Fruit fly (Drosophila melanogaster) whole organism, embryonic: ENCODE measurements around the gene Edg91.
A peak's percentile ranks its signal among the peaks of the same experiment; 100 is the strongest.

Source experiments
- ATbp ChIP-seq: fragments of 200-800 bp; sonication (Bioruptor generic); optimal IDR thresholded peaks from 2 replicates; lab custom pipeline; 2017; ENCODE audit warnings: missing biosample characterization, mild to moderate bottlenecking, missing genetic modification characterization, missing genetic modification reagents
- Ada2b ChIP-seq: fragments of 200-800 bp; sonication (Bioruptor generic); IDR thresholded peaks from 2 replicates; pipeline ENCODE4 v1.3.6; 2022; ENCODE audit warnings: missing biosample characterization, missing genetic modification characterization
- Aef1 ChIP-seq: fragments of 200-800 bp; sonication (Bioruptor generic); IDR thresholded peaks from 3 replicates; pipeline ENCODE4 v1.3.6; 2022; ENCODE audit warnings: missing biosample characterization, missing genetic modification characterization
- CG11085 ChIP-seq: fragments of 200-800 bp; sonication (Bioruptor generic); IDR thresholded peaks from 2 replicates; pipeline ENCODE4 v1.3.6; 2022; ENCODE audit warnings: missing biosample characterization, missing genetic modification characterization
- CG11247 ChIP-seq: fragments of 200-800 bp; sonication (Bioruptor generic); IDR thresholded peaks from 2 replicates; pipeline ENCODE4 v1.3.6; 2022; ENCODE audit warnings: missing biosample characterization, missing genetic modification characterization
- CG11504 ChIP-seq: fragments of 200-800 bp; sonication (Bioruptor generic); optimal IDR thresholded peaks from 3 replicates; lab custom pipeline; 2019; ENCODE audit warnings: missing biosample characterization, mild to moderate bottlenecking, missing genetic modification characterization, moderate library complexity
- CG14050 ChIP-seq: fragments of 200-800 bp; sonication (Bioruptor generic); IDR thresholded peaks from 3 replicates; pipeline ENCODE4 v1.3.6; 2022; ENCODE audit warnings: missing biosample characterization, missing genetic modification characterization
- CG15601 ChIP-seq: fragments of 200-800 bp; sonication (Bioruptor generic); optimal IDR thresholded peaks from 3 replicates; lab custom pipeline; 2019; ENCODE audit warnings: missing biosample characterization, mild to moderate bottlenecking, missing genetic modification characterization, moderate library complexity
- CG1647 ChIP-seq: fragments of 200-800 bp; sonication (Bioruptor generic); optimal IDR thresholded peaks from 3 replicates; lab custom pipeline; 2016; ENCODE audit warnings: missing biosample characterization, missing genetic modification characterization
- CG16863 ChIP-seq: fragments of 200-800 bp; sonication (Bioruptor generic); optimal IDR thresholded peaks from 3 replicates; lab custom pipeline; 2016; ENCODE audit warnings: missing biosample characterization, missing genetic modification characterization
- CG18262 ChIP-seq: fragments of 200-800 bp; optimal IDR thresholded peaks from 3 replicates; lab custom pipeline; 2019; ENCODE audit warnings: missing biosample characterization, mild to moderate bottlenecking, missing genetic modification characterization, moderate library complexity
- CG1832 ChIP-seq: fragments of 200-800 bp; sonication (Bioruptor generic); optimal IDR thresholded peaks from 2 replicates; lab custom pipeline; 2017; ENCODE audit warnings: missing biosample characterization, mild to moderate bottlenecking, missing genetic modification characterization, inconsistent platforms
- CG2199 ChIP-seq: fragments of 200-800 bp; sonication (Bioruptor generic); IDR thresholded peaks from 3 replicates; pipeline ENCODE4 v1.3.6; 2022; ENCODE audit warnings: missing biosample characterization, missing genetic modification characterization
- CG3163 ChIP-seq: fragments of 200-800 bp; sonication (Bioruptor generic); optimal IDR thresholded peaks from 3 replicates; lab custom pipeline; 2016; ENCODE audit warnings: missing biosample characterization, missing genetic modification characterization
- CG4360 ChIP-seq: fragments of 200-800 bp; sonication (Bioruptor generic); IDR thresholded peaks from 2 replicates; pipeline ENCODE4 v1.3.6; 2022; ENCODE audit warnings: missing biosample characterization, missing genetic modification characterization
- CG5953 ChIP-seq: fragments of 200-800 bp; sonication (Bioruptor generic); IDR thresholded peaks from 2 replicates; pipeline ENCODE4 v1.3.6; 2022; ENCODE audit warnings: missing biosample characterization, missing genetic modification characterization
- CG6689 ChIP-seq: fragments of 200-800 bp; sonication (Bioruptor generic); IDR thresholded peaks from 2 replicates; pipeline ENCODE4 v1.3.6; 2022; ENCODE audit warnings: missing biosample characterization, missing genetic modification characterization
- CTCF ChIP-seq: fragments of 200-800 bp; sonication (Bioruptor generic); optimal IDR thresholded peaks from 2 replicates; lab custom pipeline; 2017; ENCODE audit warnings: missing biosample characterization, mild to moderate bottlenecking, missing genetic modification characterization, moderate library complexity
- Dfd ChIP-seq, 2 experiments: fragments of >200 bp; optimal IDR thresholded peaks; 2 replicates each; lab custom pipeline; 2017; ENCODE audit warnings: missing biosample characterization in 2 of 2, missing genetic modification characterization in 2 of 2
- Dll ChIP-seq: fragments of 200-800 bp; sonication (Bioruptor generic); IDR thresholded peaks from 4 replicates; pipeline ENCODE4 v1.3.6; 2022; ENCODE audit warnings: missing biosample characterization, missing genetic modification characterization; ENCODE audit not compliant: partially characterized antibody
- E2f1 ChIP-seq: fragments of 200-800 bp; sonication (Bioruptor generic); IDR thresholded peaks from 2 replicates; pipeline ENCODE4 v1.3.6; 2022; ENCODE audit warnings: missing biosample characterization, missing genetic modification characterization
- H15 ChIP-seq: fragments of 200-800 bp; sonication (Bioruptor generic); IDR thresholded peaks from 3 replicates; pipeline ENCODE4 v1.3.6; 2022; ENCODE audit warnings: missing biosample characterization, missing genetic modification characterization
- Hr3 ChIP-seq: fragments of 200-800 bp; sonication (Bioruptor generic); optimal IDR thresholded peaks from 3 replicates; lab custom pipeline; 2016; ENCODE audit warnings: missing biosample characterization, missing genetic modification characterization
- Lhr ChIP-seq: fragments of 200-800 bp; sonication (Bioruptor generic); optimal IDR thresholded peaks from 3 replicates; lab custom pipeline; 2017; ENCODE audit warnings: mild to moderate bottlenecking, missing biosample characterization, missing genetic modification reagents, missing genetic modification characterization
- Meics ChIP-seq: fragments of 200-800 bp; sonication (Bioruptor generic); optimal IDR thresholded peaks from 2 replicates; lab custom pipeline; 2017; ENCODE audit warnings: missing biosample characterization, mild to moderate bottlenecking, missing genetic modification characterization
- Nf-YB ChIP-seq: fragments of 200-800 bp; sonication (Bioruptor generic); optimal IDR thresholded peaks from 3 replicates; lab custom pipeline; 2019; ENCODE audit warnings: missing biosample characterization, mild to moderate bottlenecking, missing genetic modification characterization, moderate library complexity
- Nf-YC ChIP-seq: fragments of 200-800 bp; optimal IDR thresholded peaks from 3 replicates; lab custom pipeline; 2019; ENCODE audit warnings: missing biosample characterization, mild to moderate bottlenecking, missing genetic modification characterization, moderate library complexity
- Pdp1 ChIP-seq, 2 experiments: fragments of 200-800 bp; sonication (Bioruptor generic); optimal IDR thresholded peaks; 3 replicates each; lab custom pipeline; 2016; ENCODE audit warnings: missing biosample characterization in 2 of 2, missing genetic modification characterization in 2 of 2, mild to moderate bottlenecking in 1 of 2, moderate library complexity in 1 of 2
- Trl ChIP-seq, 3 experiments: fragments of >200 bp in 2 of 3; fragments of 200-800 bp in 1 of 3; sonication (Bioruptor generic) in 1 of 3; optimal IDR thresholded peaks; 2 replicates in 1 of 3; 3 replicates in 2 of 3; lab custom pipeline; 2016 to 2017; ENCODE audit warnings: missing biosample characterization in 1 of 3, missing genetic modification characterization in 1 of 3
- YL-1 ChIP-seq: fragments of 200-800 bp; sonication (Bioruptor generic); optimal IDR thresholded peaks from 3 replicates; lab custom pipeline; 2017; ENCODE audit warnings: missing biosample characterization, mild to moderate bottlenecking, missing genetic modification characterization
- abd-A ChIP-seq: fragments of 200-800 bp; sonication (Bioruptor generic); optimal IDR thresholded peaks from 3 replicates; lab custom pipeline; 2019; ENCODE audit warnings: missing biosample characterization, mild to moderate bottlenecking, missing genetic modification characterization, moderate library complexity
- bigmax ChIP-seq: fragments of 200-800 bp; sonication (Bioruptor generic); optimal IDR thresholded peaks from 2 replicates; lab custom pipeline; 2018; ENCODE audit warnings: missing biosample characterization, mild to moderate bottlenecking, missing genetic modification characterization
- cg ChIP-seq: fragments of 200-800 bp; sonication (Bioruptor generic); optimal IDR thresholded peaks from 3 replicates; lab custom pipeline; 2019; ENCODE audit warnings: missing biosample characterization, mild to moderate bottlenecking, missing genetic modification characterization, moderate library complexity
- da ChIP-seq: fragments of 200-800 bp; sonication (Bioruptor generic); optimal IDR thresholded peaks from 2 replicates; lab custom pipeline; 2016; ENCODE audit warnings: missing biosample characterization, missing genetic modification characterization
- ewg ChIP-seq: fragments of 200-800 bp; sonication (Bioruptor generic); optimal IDR thresholded peaks from 3 replicates; lab custom pipeline; 2017; ENCODE audit warnings: mild to moderate bottlenecking, missing biosample characterization, missing genetic modification reagents, missing genetic modification characterization
- exex ChIP-seq: fragments of 200-800 bp; sonication (Bioruptor generic); optimal IDR thresholded peaks from 4 replicates; lab custom pipeline; 2018; ENCODE audit warnings: missing biosample characterization, mild to moderate bottlenecking, missing genetic modification characterization, moderate library complexity
- gsb-n ChIP-seq: fragments of 200-800 bp; sonication (Bioruptor generic); optimal IDR thresholded peaks from 3 replicates; lab custom pipeline; 2018; ENCODE audit warnings: missing biosample characterization, mild to moderate bottlenecking, missing genetic modification characterization
- kah ChIP-seq: fragments of 200-800 bp; sonication (Bioruptor generic); optimal IDR thresholded peaks from 2 replicates; lab custom pipeline; 2018; ENCODE audit warnings: missing biosample characterization, mild to moderate bottlenecking, missing genetic modification characterization
- lbe ChIP-seq: fragments of 200-800 bp; sonication (Bioruptor generic); optimal IDR thresholded peaks from 2 replicates; lab custom pipeline; 2016; ENCODE audit warnings: missing biosample characterization, mild to moderate bottlenecking, missing genetic modification characterization
- lola ChIP-seq, 3 experiments: fragments of >200 bp in 2 of 3; fragments of 200-800 bp in 1 of 3; sonication (Bioruptor generic) in 1 of 3; optimal IDR thresholded peaks; 2 replicates each; lab custom pipeline; 2017 to 2019; ENCODE audit warnings: missing biosample characterization in 3 of 3, missing genetic modification characterization in 3 of 3, mild to moderate bottlenecking in 1 of 3, moderate library complexity in 1 of 3
- lov ChIP-seq, 2 experiments: fragments of 200-800 bp in 1 of 2; fragments of >200 bp in 1 of 2; sonication (Bioruptor generic) in 1 of 2; IDR thresholded peaks in 1 of 2; optimal IDR thresholded peaks in 1 of 2; 2 replicates in 1 of 2; 3 replicates in 1 of 2; pipeline versions ENCODE4 v1.3.6 to Lab custom; 2017 to 2022; ENCODE audit warnings: missing biosample characterization in 1 of 2, missing genetic modification characterization in 1 of 2
- maf-S ChIP-seq: fragments of 200-800 bp; sonication (Bioruptor generic); optimal IDR thresholded peaks from 2 replicates; lab custom pipeline; 2016; ENCODE audit warnings: missing biosample characterization, missing genetic modification characterization
- pros ChIP-seq: fragments of 200-800 bp; sonication (Bioruptor generic); optimal IDR thresholded peaks from 3 replicates; lab custom pipeline; 2019; ENCODE audit warnings: missing biosample characterization, mild to moderate bottlenecking, missing genetic modification characterization, moderate library complexity
- scrt ChIP-seq: fragments of 200-800 bp; sonication (Bioruptor generic); optimal IDR thresholded peaks from 2 replicates; lab custom pipeline; 2018; ENCODE audit warnings: missing biosample characterization, mild to moderate bottlenecking, missing genetic modification characterization, moderate library complexity
- seq ChIP-seq: fragments of 200-800 bp; sonication (Bioruptor generic); IDR thresholded peaks from 2 replicates; pipeline ENCODE4 v1.3.6; 2022; ENCODE audit warnings: missing biosample characterization, missing genetic modification characterization
- sima ChIP-seq: fragments of 200-800 bp; sonication (Bioruptor generic); optimal IDR thresholded peaks from 2 replicates; lab custom pipeline; 2016; ENCODE audit warnings: missing biosample characterization, missing genetic modification characterization
- sisA ChIP-seq: fragments of 200-800 bp; sonication (Bioruptor generic); IDR thresholded peaks from 2 replicates; pipeline ENCODE4 v1.3.6; 2022; ENCODE audit warnings: missing biosample characterization, missing genetic modification characterization
- unc-4 ChIP-seq: fragments of 200-800 bp; sonication (Bioruptor generic); IDR thresholded peaks from 2 replicates; pipeline ENCODE4 v1.3.6; 2022; ENCODE audit warnings: missing biosample characterization, missing genetic modification characterization; ENCODE audit not compliant: partially characterized antibody
- wek ChIP-seq: fragments of 200-800 bp; sonication (Bioruptor generic); optimal IDR thresholded peaks from 3 replicates; lab custom pipeline; 2018; ENCODE audit warnings: missing biosample characterization, mild to moderate bottlenecking, missing genetic modification characterization, moderate library complexity
- yki ChIP-seq: fragments of >200 bp; optimal IDR thresholded peaks from 3 replicates; lab custom pipeline; 2018

Edg91 gene

dm6 chr3R:17566619-17567489 is 44.5 kb downstream of the Edg91 start:
- no peak for TF ChIP-seq CG16863 (GFP tag; lab: Kevin White, UChicago)
- no peak for TF ChIP-seq maf-S (GFP tag; lab: Kevin White, UChicago)
- TF ChIP-seq CG3163 (GFP tag; lab: Kevin White, UChicago), result no peak
- TF ChIP-seq yki, result peak; percentile 65
- TF ChIP-seq Lhr (GFP tag; lab: Kevin White, UChicago), result no peak
- peak; percentile 81 for TF ChIP-seq abd-A (tag; lab: Kevin White, UChicago)
- peak; percentile 58 for TF ChIP-seq ewg (GFP tag; lab: Kevin White, UChicago)
- peak; percentile 66 for TF ChIP-seq cg
- TF ChIP-seq seq, result peak; percentile 86
- no peak for TF ChIP-seq scrt (GFP tag; lab: Kevin White, UChicago)
- peak; percentile 94 for TF ChIP-seq Nf-YC
- TF ChIP-seq Nf-YB (GFP tag; lab: Kevin White, UChicago), result peak; percentile 93
- TF ChIP-seq Dfd (GFP tag; optimal IDR thresholded peaks at IDR 0.05; lab: Kevin White, UChicago), result peak in 1 of 2 experiments; percentile 65
- TF ChIP-seq unc-4 (GFP tag; lab: Robert Waterston, UW), result no peak
- no peak for TF ChIP-seq sisA
- no peak for TF ChIP-seq Ada2b (GFP tag; lab: Robert Waterston, UW)
- no peak for TF ChIP-seq Meics (GFP tag; lab: Kevin White, UChicago)
- no peak for TF ChIP-seq Pdp1 (GFP tag; optimal IDR thresholded peaks at IDR 0.05; lab: Kevin White, UChicago)
- peak; percentile 70 for TF ChIP-seq bigmax
- no peak for TF ChIP-seq ATbp (GFP tag; lab: Kevin White, UChicago)
- TF ChIP-seq CG2199, result no peak
- no peak for TF ChIP-seq lov (optimal IDR thresholded peaks at IDR 0.05; lab: Kevin White, UChicago)
- TF ChIP-seq lov (GFP tag; IDR thresholded peaks at IDR 0.05; lab: Robert Waterston, UW), result no peak
- TF ChIP-seq pros (GFP tag; lab: Kevin White, UChicago), result peak; percentile 49
- peak; percentile 34 for TF ChIP-seq CG1832 (GFP tag; lab: Kevin White, UChicago)
- no peak for TF ChIP-seq YL-1
- TF ChIP-seq Trl (optimal IDR thresholded peaks at IDR 0.05; lab: Kevin White, UChicago), result peak; percentile 79 to 88
- TF ChIP-seq Trl (GFP tag; optimal IDR thresholded peaks at IDR 0.05; lab: Kevin White, UChicago), result no peak
- TF ChIP-seq CG4360, result peak; percentile 65

DNA sequence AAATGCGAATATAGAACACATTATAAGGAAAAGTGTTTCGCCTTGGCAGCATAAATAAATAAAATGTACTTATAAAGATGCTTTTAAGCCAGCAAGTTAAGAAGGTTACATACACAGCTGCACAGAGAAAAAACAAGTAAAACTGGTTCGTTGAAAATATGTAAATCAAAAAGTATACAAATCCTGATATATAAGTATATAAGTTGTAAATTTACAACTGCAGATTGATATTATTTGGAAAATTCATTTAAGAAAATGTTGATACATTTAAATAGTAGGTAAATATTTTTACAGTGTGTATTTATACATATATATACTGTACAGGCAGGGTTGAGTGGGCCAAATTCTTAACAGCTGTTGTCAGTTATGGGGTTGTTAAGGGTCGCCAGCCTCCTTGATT is 46.5 kb downstream of the Edg91 start:
- TF ChIP-seq wek (no peak), H15 (GFP tag; lab: Robert Waterston, UW) (no peak), CG15601 (tag; lab: Kevin White, UChicago) (no peak), da (GFP tag; lab: Kevin White, UChicago) (no peak), CG11504 (no peak), CG11247 (GFP tag; lab: Robert Waterston, UW) (no peak), CG11085 (no peak), CTCF (GFP tag; lab: Kevin White, UChicago) (no peak), exex (no peak), Dll (GFP tag; lab: Robert Waterston, UW) (no peak), CG6689 (0 out of 2 replicates have a peak, but pooled peaks have one; percentile 8), gsb-n (tag; lab: Kevin White, UChicago) (peak; percentile 8), E2f1 (GFP tag; lab: Robert Waterston, UW) (0 out of 2 replicates have a peak, but pooled peaks have one; percentile 9), kah (GFP tag; lab: Kevin White, UChicago) (no peak), lola (GFP tag; optimal IDR thresholded peaks at IDR 0.05; lab: Kevin White, UChicago) (peak in 1 of 3 experiments; percentile 29), CG5953 (no peak), CG14050 (no peak), Aef1 (GFP tag; lab: Robert Waterston, UW) (no peak), CG18262 (tag; lab: Kevin White, UChicago) (peak; percentile 51), CG1647 (GFP tag; lab: Kevin White, UChicago) (no peak), lbe (no peak), sima (GFP tag; lab: Kevin White, UChicago) (no peak), Hr3 (no peak)
